Fruit fly (Drosophila melanogaster): ENCODE data around the gene mbf1.

mbf1 gene

dm6 chr3L:16581201-16581705 is 7.0 kb downstream of the mbf1 start, which contains the start of gene Smn (continued):
- TF ChIP-seq fd102C (GFP tag; optimal IDR thresholded peaks at IDR 0.05) (no peak), bab2 (GFP tag; optimal IDR thresholded peaks at IDR 0.05) (peak; percentile 46), CG11456 (GFP tag; IDR thresholded peaks at IDR 0.05) (no peak), Myb (GFP tag; optimal IDR thresholded peaks at IDR 0.05) (peak; percentile 55), Eip74EF (GFP tag; optimal IDR thresholded peaks at IDR 0.05) (no peak), CG1792 (GFP tag; optimal IDR thresholded peaks at IDR 0.05) (peak; percentile 3), HmgZ (tag; optimal IDR thresholded peaks at IDR 0.05) (peak; percentile 29), gt (GFP tag; IDR thresholded peaks at IDR 0.05) (no peak), CG32767 (GFP tag; IDR thresholded peaks at IDR 0.05) (no peak), kay (GFP tag; optimal IDR thresholded peaks at IDR 0.05) (no peak), Stat92E (GFP tag; optimal IDR thresholded peaks at IDR 0.05) (no peak), trh (GFP tag; optimal IDR thresholded peaks at IDR 0.05) (no peak), lov (optimal IDR thresholded peaks at IDR 0.05) (no peak), lov (GFP tag; IDR thresholded peaks at IDR 0.05) (no peak), CG4707 (GFP tag; optimal IDR thresholded peaks at IDR 0.05) (no peak), CG6683 (GFP tag; optimal IDR thresholded peaks at IDR 0.05) (peak; percentile 6), gfzf (GFP tag; optimal IDR thresholded peaks at IDR 0.05) (peak; percentile 22), Med (GFP tag) (peak; percentile 88), oc (tag; optimal IDR thresholded peaks at IDR 0.05) (no peak), CG8290 (GFP tag; optimal IDR thresholded peaks at IDR 0.05) (peak; percentile 68), CG8290 (tag; optimal IDR thresholded peaks at IDR 0.05) (peak; percentile 13 to 67), CG5245 (GFP tag; optimal IDR thresholded peaks at IDR 0.05) (peak; percentile 2), CG17829 (tag; optimal IDR thresholded peaks at IDR 0.05) (peak; percentile 43), CG6813 (GFP tag; optimal IDR thresholded peaks at IDR 0.05) (no peak), CG9817 (tag; optimal IDR thresholded peaks at IDR 0.05) (peak; percentile 56), Six4 (GFP tag; optimal IDR thresholded peaks at IDR 0.05) (no peak), grn (GFP tag; optimal IDR thresholded peaks at IDR 0.05) (no peak)

dm6 chr3L:16582678-16583315 is 8.6 kb downstream of the mbf1 start, which contains the start of gene Rpn12:
Gene Rpn12 (plus strand): TSS chr3L:16583028.
- TF ChIP-seq croc (GFP tag; conservative IDR thresholded peaks at IDR 0.05) (no peak), tna (GFP tag; IDR thresholded peaks at IDR 0.05; ENCODE audit: partially characterized antibody) (peak; percentile 80), CG12155 (GFP tag; optimal IDR thresholded peaks at IDR 0.05) (peak; percentile 22), CG15479 (GFP tag; optimal IDR thresholded peaks at IDR 0.05) (no peak), TFAM (GFP tag; optimal IDR thresholded peaks at IDR 0.05) (no peak), CG18599 (GFP tag; optimal IDR thresholded peaks at IDR 0.05) (peak; percentile 24), CG11560 (tag; IDR thresholded peaks at IDR 0.05) (no peak), grn (GFP tag; optimal IDR thresholded peaks at IDR 0.05) (no peak), Stat92E (GFP tag; optimal IDR thresholded peaks at IDR 0.05) (no peak), Atf3 (GFP tag; optimal IDR thresholded peaks at IDR 0.05) (no peak), CG5180 (GFP tag; optimal IDR thresholded peaks at IDR 0.05) (no peak), CG17361 (GFP tag; IDR thresholded peaks at IDR 0.05) (peak; percentile 55; the same call in 2 of the 3 replicates), hbn (GFP tag; IDR thresholded peaks at IDR 0.05; ENCODE audit: partially characterized antibody) (peak; percentile 82), Awh (GFP tag; IDR thresholded peaks at IDR 0.05) (no peak), ind (GFP tag; optimal IDR thresholded peaks at IDR 0.05) (peak; percentile 37), Dp (GFP tag; optimal IDR thresholded peaks at IDR 0.05) (peak; percentile 28), insv (GFP tag; optimal IDR thresholded peaks at IDR 0.05) (no peak), CG2116 (GFP tag; optimal IDR thresholded peaks at IDR 0.05) (peak; percentile 75), fru (optimal IDR thresholded peaks at IDR 0.05) (no peak), CG15011 (GFP tag; optimal IDR thresholded peaks at IDR 0.05) (no peak), CG15073 (GFP tag; optimal IDR thresholded peaks at IDR 0.05) (no peak), CrebB (tag; optimal IDR thresholded peaks at IDR 0.05) (no peak), bsh (GFP tag; optimal IDR thresholded peaks at IDR 0.05) (peak in 1 of 2 experiments; percentile 1), amos (GFP tag; IDR thresholded peaks at IDR 0.05; ENCODE audit: partially characterized antibody) (peak; percentile 84), bab2 (GFP tag; optimal IDR thresholded peaks at IDR 0.05) (peak; percentile 17), sim (GFP tag; IDR thresholded peaks at IDR 0.05) (no peak)

Measured in whole organism, embryonic.